Worm (Caenorhabditis elegans) whole organism, L3 larva: ENCODE measurements around the gene aat-6.

Source experiments
- ama-1 ChIP-seq: fragments of 150-350 bp; optimal IDR thresholded peaks from 2 replicates; lab custom pipeline; 2018
- ceh-16 ChIP-seq: sonication (generic microtip); optimal IDR thresholded peaks from 2 replicates; lab custom pipeline; 2017; ENCODE audit warnings: missing biosample characterization, missing genetic modification characterization
- ceh-82 ChIP-seq: fragments of 150-350 bp; optimal IDR thresholded peaks from 2 replicates; lab custom pipeline; 2014; ENCODE audit warnings: missing biosample characterization, missing genetic modification characterization
- elt-1 ChIP-seq: fragments of 150-350 bp; optimal IDR thresholded peaks from 2 replicates; lab custom pipeline; 2014; ENCODE audit warnings: missing biosample characterization, missing genetic modification characterization
- elt-3 ChIP-seq, 3 experiments: fragments of 150-350 bp in 1 of 3; sonication (generic microtip) in 2 of 3; optimal IDR thresholded peaks; 2 replicates in 2 of 3; 4 replicates in 1 of 3; lab custom pipeline; 2014 to 2017; ENCODE audit warnings: missing biosample characterization in 3 of 3, missing genetic modification characterization in 3 of 3
- pqm-1 ChIP-seq: fragments of 150-350 bp; optimal IDR thresholded peaks from 2 replicates; lab custom pipeline; 2017; ENCODE audit warnings: missing biosample characterization, missing genetic modification characterization, inconsistent platforms

ce11 chrV:11470210-11470713 is at the start of gene aat-6:
- TF ChIP-seq elt-3 (tag; optimal IDR thresholded peaks at IDR 0.05; lab: Kevin White, UChicago) (no peak), ceh-82 (tag; lab: Kevin White, UChicago) (no peak), pqm-1 (tag; lab: Kevin White, UChicago) (peak; percentile 86), ceh-16 (no peak), ama-1 (lab: Kevin White, UChicago) (no peak), elt-1 (tag; lab: Kevin White, UChicago) (no peak)
